Fruit fly (Drosophila melanogaster): Measurements from ENCODE around the gene CG11878.

CG11878 gene

DNA sequence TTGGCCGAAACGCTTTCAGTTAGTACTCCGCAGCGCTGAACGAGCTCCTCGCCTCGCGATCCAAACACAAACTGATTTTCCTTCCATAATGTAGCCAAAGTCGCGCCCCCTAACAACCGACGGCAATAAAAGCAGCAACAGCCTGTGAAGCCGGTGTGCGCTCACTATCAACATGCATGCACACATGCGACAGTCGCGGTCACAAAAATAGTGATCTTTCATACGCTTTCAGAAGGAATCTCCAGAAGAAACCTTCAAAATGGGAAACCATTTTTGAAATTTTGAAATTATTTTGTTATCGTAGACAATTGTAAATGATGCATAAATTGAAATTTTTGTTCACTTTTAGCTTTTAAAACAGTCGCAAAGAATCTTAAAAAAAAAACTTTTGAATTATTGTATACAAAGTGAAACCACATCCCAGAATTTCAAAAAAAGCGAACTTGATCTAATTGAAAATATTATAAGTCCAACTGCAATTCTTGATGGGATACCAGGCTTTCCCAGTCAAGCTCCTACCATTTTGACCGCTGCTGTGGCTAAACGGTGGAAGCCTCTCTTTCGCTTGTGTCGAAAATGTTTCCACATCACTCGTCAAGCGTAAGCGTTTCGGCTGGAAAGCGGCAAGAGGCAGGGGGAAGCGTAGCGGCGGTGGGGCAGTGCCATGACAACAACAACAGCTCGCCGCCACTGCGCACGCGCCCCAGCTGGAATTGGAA lies 41.2 kb upstream of the CG11878 start, which contains the start of gene Cad96Cb (continued):
- TF ChIP-seq Ravus (GFP tag; IDR thresholded peaks at IDR 0.05) = no peak
- TF ChIP-seq CG14667 (GFP tag; IDR thresholded peaks at IDR 0.05) = 0 out of 2 replicates have a peak, but pooled peaks have one; percentile 19
- TF ChIP-seq Bteb2 (GFP tag; optimal IDR thresholded peaks at IDR 0.05) = peak; percentile 78
- peak; percentile 30 for TF ChIP-seq sima (GFP tag; optimal IDR thresholded peaks at IDR 0.05)
- peak; percentile 66 for TF ChIP-seq ab (GFP tag; optimal IDR thresholded peaks at IDR 0.05)
- TF ChIP-seq MESR4 (GFP tag; optimal IDR thresholded peaks at IDR 0.05) = no peak
- TF ChIP-seq Hand (GFP tag; optimal IDR thresholded peaks at IDR 0.05) = peak; percentile 20
- TF ChIP-seq CG12104 (GFP tag; optimal IDR thresholded peaks at IDR 0.05) = peak; percentile 86
- TF ChIP-seq CG7357 (GFP tag; IDR thresholded peaks at IDR 0.05) = 0 out of 3 replicates have a peak, but pooled peaks have one; percentile 50
- peak; percentile 81 for TF ChIP-seq grau (tag; optimal IDR thresholded peaks at IDR 0.05)
- peak in 1 of 2 experiments; percentile 3 for TF ChIP-seq insv (GFP tag; optimal IDR thresholded peaks at IDR 0.05)
- no peak for TF ChIP-seq CG13287 (GFP tag; IDR thresholded peaks at IDR 0.05; ENCODE audit: partially characterized antibody)
- TF ChIP-seq CG17829 (tag; optimal IDR thresholded peaks at IDR 0.05) = peak; percentile 84
- TF ChIP-seq CG17186 (GFP tag; optimal IDR thresholded peaks at IDR 0.05) = peak; percentile 56
- peak; percentile 84 to 91 for TF ChIP-seq bsh (GFP tag; optimal IDR thresholded peaks at IDR 0.05)
- peak; percentile 95 for TF ChIP-seq CG18262 (tag; optimal IDR thresholded peaks at IDR 0.05)
- no peak for TF ChIP-seq sug (tag; optimal IDR thresholded peaks at IDR 0.05)
- peak; percentile 94 for TF ChIP-seq CG31441 (GFP tag; IDR thresholded peaks at IDR 0.05)
- peak; percentile 73 for TF ChIP-seq CG1602 (GFP tag; optimal IDR thresholded peaks at IDR 0.05)
- no peak for TF ChIP-seq luna (GFP tag; optimal IDR thresholded peaks at IDR 0.05)
- no peak for TF ChIP-seq CG16779 (GFP tag; IDR thresholded peaks at IDR 0.05)
- TF ChIP-seq Oaz (GFP tag; IDR thresholded peaks at IDR 0.05) = 0 out of 2 replicates have a peak, but pooled peaks have one; percentile 42
- TF ChIP-seq Nf-YB (GFP tag; optimal IDR thresholded peaks at IDR 0.05) = peak; percentile 67
- TF ChIP-seq abd-A (tag; optimal IDR thresholded peaks at IDR 0.05) = no peak
- TF ChIP-seq CG17328 (GFP tag; IDR thresholded peaks at IDR 0.05) = peak; percentile 37
- peak; percentile 83 for TF ChIP-seq CG12236 (GFP tag; optimal IDR thresholded peaks at IDR 0.05)
- peak; percentile 57; the same call in 1 of the 2 replicates for TF ChIP-seq CG7372 (GFP tag; IDR thresholded peaks at IDR 0.05)
- TF ChIP-seq hb (GFP tag; IDR thresholded peaks at IDR 0.05; ENCODE audit: partially characterized antibody) = no peak
- peak; percentile 30; the same call in 1 of the 2 replicates for TF ChIP-seq CG11247 (GFP tag; IDR thresholded peaks at IDR 0.05)
- peak; percentile 37 for TF ChIP-seq her (GFP tag; optimal IDR thresholded peaks at IDR 0.05)
- TF ChIP-seq CG4404 (GFP tag; IDR thresholded peaks at IDR 0.05) = peak; percentile 49
- TF ChIP-seq Max (GFP tag; optimal IDR thresholded peaks at IDR 0.05) = peak; percentile 78
- TF ChIP-seq CG7745 (tag; optimal IDR thresholded peaks at IDR 0.05) = no peak
- TF ChIP-seq CG2678 (tag; optimal IDR thresholded peaks at IDR 0.05) = peak; percentile 90
- peak; percentile 67 for TF ChIP-seq CG10654 (GFP tag; optimal IDR thresholded peaks at IDR 0.05)
- no peak for TF ChIP-seq Fer1 (GFP tag; optimal IDR thresholded peaks at IDR 0.05)
- TF ChIP-seq CG4820 (GFP tag; optimal IDR thresholded peaks at IDR 0.05) = peak; percentile 89
- no peak for TF ChIP-seq CG2129 (GFP tag; IDR thresholded peaks at IDR 0.05; ENCODE audit: partially characterized antibody)
- no peak for TF ChIP-seq Doc3 (GFP tag; IDR thresholded peaks at IDR 0.05; ENCODE audit: partially characterized antibody)
- TF ChIP-seq CG17612 (GFP tag; IDR thresholded peaks at IDR 0.05) = no peak
- TF ChIP-seq CG3726 (GFP tag; IDR thresholded peaks at IDR 0.05) = no peak
- peak; percentile 32 for TF ChIP-seq CG1647 (GFP tag; optimal IDR thresholded peaks at IDR 0.05)
- no peak for TF ChIP-seq hth (optimal IDR thresholded peaks at IDR 0.05)
- no peak for TF ChIP-seq usp (GFP tag; optimal IDR thresholded peaks at IDR 0.05)
- no peak for TF ChIP-seq Scr (GFP tag; IDR thresholded peaks at IDR 0.05; ENCODE audit: partially characterized antibody)
- TF ChIP-seq ham (GFP tag; IDR thresholded peaks at IDR 0.05) = no peak
- peak; percentile 59 for TF ChIP-seq HLH3B (GFP tag; IDR thresholded peaks at IDR 0.05)
- TF ChIP-seq CG1024 (GFP tag; IDR thresholded peaks at IDR 0.05) = 0 out of 2 replicates have a peak, but pooled peaks have one; percentile 12
- TF ChIP-seq sens-2 (GFP tag; IDR thresholded peaks at IDR 0.05) = no peak
- peak; percentile 26 for TF ChIP-seq CrebB (tag; optimal IDR thresholded peaks at IDR 0.05)
